Worm (Caenorhabditis elegans) whole organism, young adult: ENCODE measurements around the gene srt-64.

ENCODE experiments used
- chd-7 ChIP-seq: sonication (generic microtip); optimal IDR thresholded peaks from 2 replicates; lab custom pipeline; 2016; ENCODE audit warnings: mild to moderate bottlenecking, missing genetic modification characterization, moderate library complexity, missing compliant biosample characterization
- let-607 ChIP-seq, 2 experiments: fragments of 200-800 bp in 1 of 2; sonication (Bioruptor generic) in 1 of 2; sonication (generic microtip) in 1 of 2; optimal IDR thresholded peaks; 2 replicates each; lab custom pipeline; 2016 to 2018; ENCODE audit warnings: mild to moderate bottlenecking in 2 of 2, missing compliant biosample characterization in 2 of 2, missing genetic modification characterization in 2 of 2, moderate library complexity in 2 of 2, missing genotype in 1 of 2

ce11 chrV:5119109-5119508, 50.4 kb downstream of the srt-64 start, which contains the start of gene C04F5.9:
- TF ChIP-seq let-607 (tag; optimal IDR thresholded peaks at IDR 0.05; lab: Kevin White, UChicago): no peak
- TF ChIP-seq chd-7 (tag; lab: Kevin White, UChicago): no peak
